Worm (Caenorhabditis elegans) whole organism, late embryonic: Measurements from ENCODE around the gene mrpl-11.

ENCODE experiments used
- F13H6.1 ChIP-seq: sonication (generic microtip); optimal IDR thresholded peaks from 2 replicates; lab custom pipeline; 2016; ENCODE audit warnings: missing genetic modification characterization, missing compliant biosample characterization
- K02D7.2 ChIP-seq: sonication (generic microtip); optimal IDR thresholded peaks from 2 replicates; lab custom pipeline; 2017; ENCODE audit warnings: mild to moderate bottlenecking, missing genetic modification characterization, missing compliant biosample characterization
- ama-1 ChIP-seq: fragments of 150-350 bp; optimal IDR thresholded peaks from 2 replicates; lab custom pipeline; 2014
- ceh-2 ChIP-seq: sonication (generic microtip); optimal IDR thresholded peaks from 2 replicates; lab custom pipeline; 2016; ENCODE audit warnings: missing genotype, missing genetic modification characterization, missing compliant biosample characterization
- ets-4 ChIP-seq: sonication (generic microtip); optimal IDR thresholded peaks from 2 replicates; lab custom pipeline; 2016; ENCODE audit warnings: missing genetic modification characterization, missing compliant biosample characterization
- eyg-1 ChIP-seq: sonication (generic microtip); optimal IDR thresholded peaks from 2 replicates; lab custom pipeline; 2016; ENCODE audit warnings: missing genotype, missing genetic modification characterization, missing compliant biosample characterization
- fax-1 ChIP-seq: sonication (generic microtip); optimal IDR thresholded peaks from 2 replicates; lab custom pipeline; 2016; ENCODE audit warnings: missing genotype, missing genetic modification characterization, missing compliant biosample characterization
- hlh-15 ChIP-seq: sonication (generic microtip); optimal IDR thresholded peaks from 2 replicates; lab custom pipeline; 2016; ENCODE audit warnings: missing genetic modification characterization, missing compliant biosample characterization
- hlh-6 ChIP-seq: sonication (generic microtip); optimal IDR thresholded peaks from 2 replicates; lab custom pipeline; 2016; ENCODE audit warnings: missing genotype, missing genetic modification characterization, missing compliant biosample characterization
- pqm-1 ChIP-seq: sonication (generic microtip); optimal IDR thresholded peaks from 2 replicates; lab custom pipeline; 2016; ENCODE audit warnings: missing genetic modification characterization, missing compliant biosample characterization
- rnt-1 ChIP-seq: sonication (generic microtip); optimal IDR thresholded peaks from 2 replicates; lab custom pipeline; 2016; ENCODE audit warnings: missing genetic modification characterization, missing compliant biosample characterization
- unc-55 ChIP-seq: sonication (generic microtip); optimal IDR thresholded peaks from 2 replicates; lab custom pipeline; 2017; ENCODE audit warnings: missing biosample characterization, missing genetic modification reagents, missing genetic modification characterization

DNA sequence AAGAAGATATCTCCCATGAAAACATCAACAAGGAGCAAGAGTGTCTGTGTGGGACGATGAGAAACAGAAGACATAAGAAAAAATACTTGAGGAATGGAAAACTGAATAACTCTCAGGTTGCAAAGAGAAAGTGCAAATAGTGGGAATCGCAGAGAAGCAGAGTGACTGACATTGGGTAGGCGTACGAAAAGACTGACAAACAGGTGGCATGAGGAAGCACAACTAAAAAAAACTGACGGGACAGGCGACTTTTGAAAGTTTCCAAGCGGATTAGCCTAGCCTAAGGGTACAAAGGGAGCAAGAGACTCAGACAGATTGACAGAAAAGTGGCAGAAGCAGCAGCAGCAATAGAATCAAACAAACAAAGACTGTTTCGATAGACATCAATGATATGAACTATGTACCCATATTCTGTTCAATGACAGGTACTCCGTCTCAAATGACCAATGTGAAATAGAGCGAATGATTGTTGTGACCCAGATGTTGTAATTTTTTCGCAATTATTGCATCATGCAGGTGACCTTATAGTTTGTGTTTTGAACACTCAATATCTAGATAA is 17.0 kb downstream of the mrpl-11 start:
- no peak for TF ChIP-seq pqm-1
- TF ChIP-seq ceh-2 (tag; lab: Kevin White, UChicago): no peak
- TF ChIP-seq ama-1 (lab: Kevin White, UChicago): no peak
- TF ChIP-seq F13H6.1: no peak
- TF ChIP-seq rnt-1 (tag; lab: Kevin White, UChicago): no peak
- no peak for TF ChIP-seq ets-4 (tag; lab: Kevin White, UChicago)
- TF ChIP-seq eyg-1 (tag; lab: Kevin White, UChicago): no peak
- peak; percentile 2 for TF ChIP-seq unc-55
- TF ChIP-seq hlh-15: no peak
- no peak for TF ChIP-seq K02D7.2 (tag; lab: Kevin White, UChicago)
- no peak for TF ChIP-seq fax-1 (tag; lab: Kevin White, UChicago)
- no peak for TF ChIP-seq hlh-6 (tag; lab: Kevin White, UChicago)
